Worm (Caenorhabditis elegans): Measurements from ENCODE around the gene C05D11.8.

Gene C05D11.8

ce11 chrIII:6444335-6444734 lies 17.2 kb upstream of the C05D11.8 start, which contains the start of gene C05D11.13 (continued):
- no peak for TF ChIP-seq zfp-3 (GFP tag; conservative IDR thresholded peaks at IDR 0.05)
- TF ChIP-seq F10B5.3 (tag; optimal IDR thresholded peaks at IDR 0.05): peak; percentile 31
- TF ChIP-seq Y75B8A.6 (GFP tag; IDR thresholded peaks at IDR 0.05): no peak
- no peak for TF ChIP-seq nhr-111 (GFP tag; optimal IDR thresholded peaks at IDR 0.05)
- 0 out of 2 replicates have a peak, but pooled peaks have one; percentile 27 for TF ChIP-seq arid-1 (GFP tag; conservative IDR thresholded peaks at IDR 0.05)
- no peak for TF ChIP-seq skn-1 (tag; optimal IDR thresholded peaks at IDR 0.05)
- TF ChIP-seq egl-27 (tag; optimal IDR thresholded peaks at IDR 0.05): no peak
- TF ChIP-seq Y5F2A.4 (GFP tag; optimal IDR thresholded peaks at IDR 0.05): no peak
- TF ChIP-seq Y105C5A.15 (GFP tag; IDR thresholded peaks at IDR 0.05): 0 out of 2 replicates have a peak, but pooled peaks have one; percentile 33
- TF ChIP-seq dmd-9 (GFP tag; IDR thresholded peaks at IDR 0.05): no peak
- peak; percentile 66 for TF ChIP-seq duxl-1 (tag; optimal IDR thresholded peaks at IDR 0.05; ENCODE audit: poor library complexity)
- no peak for TF ChIP-seq unc-39 (tag; optimal IDR thresholded peaks at IDR 0.05)
- TF ChIP-seq ZK546.5 (tag; optimal IDR thresholded peaks at IDR 0.05): no peak
- no peak for TF ChIP-seq fos-1 (tag; optimal IDR thresholded peaks at IDR 0.05)
- TF ChIP-seq nhr-76 (tag; optimal IDR thresholded peaks at IDR 0.05): no peak
- no peak for TF ChIP-seq zfp-2 (tag; optimal IDR thresholded peaks at IDR 0.05)
- no peak for TF ChIP-seq tag-97 (GFP tag; IDR thresholded peaks at IDR 0.05)
- no peak for TF ChIP-seq D1046.2 (GFP tag; IDR thresholded peaks at IDR 0.05)
- no peak for TF ChIP-seq lin-15B (tag; optimal IDR thresholded peaks at IDR 0.05)
- TF ChIP-seq daf-19 (GFP tag; conservative IDR thresholded peaks at IDR 0.05): no peak
- TF ChIP-seq lin-39 (tag; optimal IDR thresholded peaks at IDR 0.05): no peak
- TF ChIP-seq ceh-28 (tag; optimal IDR thresholded peaks at IDR 0.05): no peak
- no peak for TF ChIP-seq nhr-237 (tag; optimal IDR thresholded peaks at IDR 0.05)
- TF ChIP-seq hmg-1.1 (GFP tag; IDR thresholded peaks at IDR 0.05): peak; percentile 34; the same call in 1 of the 2 replicates
- TF ChIP-seq ztf-7 (tag; optimal IDR thresholded peaks at IDR 0.05): no peak
- TF ChIP-seq nhr-41 (GFP tag; IDR thresholded peaks at IDR 0.05): no peak
- TF ChIP-seq nhr-42 (GFP tag; IDR thresholded peaks at IDR 0.05): no peak
- peak; percentile 19 for TF ChIP-seq ama-1 (optimal IDR thresholded peaks at IDR 0.05)
- TF ChIP-seq unc-130 (GFP tag; optimal IDR thresholded peaks at IDR 0.05): no peak
- TF ChIP-seq zip-11 (GFP tag; IDR thresholded peaks at IDR 0.05): no peak
- TF ChIP-seq ceh-32 (tag; optimal IDR thresholded peaks at IDR 0.05; ENCODE audit: poor library complexity): no peak
- TF ChIP-seq nhr-28 (tag; optimal IDR thresholded peaks at IDR 0.05): peak; percentile 43
- peak; percentile 56 for TF ChIP-seq hlh-30 (tag; optimal IDR thresholded peaks at IDR 0.05; ENCODE audit: insufficient read depth)
- no peak for TF ChIP-seq spr-1 (tag; optimal IDR thresholded peaks at IDR 0.05)
- TF ChIP-seq lin-13 (GFP tag; optimal IDR thresholded peaks at IDR 0.05): no peak
- TF ChIP-seq lim-7 (GFP tag; IDR thresholded peaks at IDR 0.05): no peak
- no peak for TF ChIP-seq ceh-44 (GFP tag; IDR thresholded peaks at IDR 0.05)
- TF ChIP-seq pqm-1 (tag; optimal IDR thresholded peaks at IDR 0.05): no peak
- TF ChIP-seq mes-2 (tag; optimal IDR thresholded peaks at IDR 0.05; ENCODE audit: poor library complexity, severe bottlenecking): peak; percentile 56
- no peak for TF ChIP-seq nhr-48 (tag; optimal IDR thresholded peaks at IDR 0.05)
- TF ChIP-seq madf-5 (GFP tag; IDR thresholded peaks at IDR 0.05): no peak
- no peak for TF ChIP-seq snpc-1.2 (GFP tag; IDR thresholded peaks at IDR 0.05)
- peak; percentile 49 for TF ChIP-seq hlh-11 (tag; optimal IDR thresholded peaks at IDR 0.05)
- TF ChIP-seq fkh-10 (GFP tag; optimal IDR thresholded peaks at IDR 0.05): no peak
- TF ChIP-seq unc-62 (GFP tag; optimal IDR thresholded peaks at IDR 0.05 in 1 of 2): no peak
- TF ChIP-seq unc-62 (tag; optimal IDR thresholded peaks at IDR 0.05): no peak
- TF ChIP-seq mxl-3 (GFP tag; optimal IDR thresholded peaks at IDR 0.05): peak; percentile 42
- TF ChIP-seq pha-4 (GFP tag; IDR thresholded peaks at IDR 0.05): no peak
- TF ChIP-seq pha-4 (tag; optimal IDR thresholded peaks at IDR 0.05): peak; percentile 77
- no peak for TF ChIP-seq F26F4.8 (GFP tag; conservative IDR thresholded peaks at IDR 0.05)
- TF ChIP-seq dve-1 (tag; optimal IDR thresholded peaks at IDR 0.05; ENCODE audit: insufficient read depth): peak; percentile 64
- no peak for TF ChIP-seq cey-2 (tag; optimal IDR thresholded peaks at IDR 0.05; ENCODE audit: borderline replicate concordance, insufficient read depth)

Measured in whole organism, L4 larva.